Fruit fly (Drosophila melanogaster) whole organism, embryonic: Measurements from ENCODE around the gene CG7715.

Experiments
- CG10366 ChIP-seq: fragments of 200-800 bp; sonication (Bioruptor generic); IDR thresholded peaks from 2 replicates; pipeline ENCODE4 v1.3.6; 2022; ENCODE audit warnings: missing biosample characterization, missing genetic modification characterization
- CG11093 ChIP-seq: fragments of 200-800 bp; sonication (Bioruptor generic); IDR thresholded peaks from 3 replicates; pipeline ENCODE4 v1.3.6; 2022; ENCODE audit warnings: missing biosample characterization, missing genetic modification characterization
- CG11696 ChIP-seq: fragments of 200-800 bp; sonication (Bioruptor generic); IDR thresholded peaks from 2 replicates; pipeline ENCODE4 v1.3.6; 2022; ENCODE audit warnings: missing biosample characterization, missing genetic modification characterization
- CG11723 ChIP-seq: fragments of 200-800 bp; sonication (Bioruptor generic); optimal IDR thresholded peaks from 2 replicates; lab custom pipeline; 2017; ENCODE audit warnings: missing biosample characterization, mild to moderate bottlenecking, missing genetic modification characterization
- CG12219 ChIP-seq: fragments of 200-800 bp; sonication (Bioruptor generic); optimal IDR thresholded peaks from 3 replicates; lab custom pipeline; 2018; ENCODE audit warnings: missing biosample characterization, mild to moderate bottlenecking, missing genetic modification characterization
- CG12744 ChIP-seq: fragments of 200-800 bp; sonication (Bioruptor generic); optimal IDR thresholded peaks from 2 replicates; lab custom pipeline; 2016; ENCODE audit warnings: missing biosample characterization, missing genetic modification characterization
- CG14014 ChIP-seq: fragments of 200-800 bp; sonication (Bioruptor generic); IDR thresholded peaks from 2 replicates; pipeline ENCODE4 v1.3.6; 2022; ENCODE audit warnings: missing biosample characterization, missing genetic modification characterization
- CG15514 ChIP-seq: fragments of 200-800 bp; sonication (Bioruptor generic); optimal IDR thresholded peaks from 3 replicates; lab custom pipeline; 2017; ENCODE audit warnings: missing biosample characterization, missing genetic modification characterization, mild to moderate bottlenecking, moderate library complexity, missing genetic modification reagents
- CG18764 ChIP-seq: fragments of 200-800 bp; sonication (Bioruptor generic); optimal IDR thresholded peaks from 3 replicates; lab custom pipeline; 2016; ENCODE audit warnings: missing biosample characterization, missing genetic modification characterization
- CG3065 ChIP-seq: fragments of 200-800 bp; sonication (Bioruptor generic); optimal IDR thresholded peaks from 2 replicates; lab custom pipeline; 2016; ENCODE audit warnings: missing biosample characterization, missing genetic modification characterization
- CG31441 ChIP-seq: fragments of 200-800 bp; sonication (Bioruptor generic); IDR thresholded peaks from 2 replicates; pipeline ENCODE4 v1.3.6; 2022; ENCODE audit warnings: missing biosample characterization, missing genetic modification characterization
- CG3407 ChIP-seq: fragments of 200-800 bp; sonication (Bioruptor generic); optimal IDR thresholded peaks from 2 replicates; lab custom pipeline; 2018; ENCODE audit warnings: missing biosample characterization, mild to moderate bottlenecking, missing genetic modification characterization
- CG34224 ChIP-seq: fragments of 200-800 bp; sonication (Bioruptor generic); IDR thresholded peaks from 3 replicates; pipeline ENCODE4 v1.3.6; 2022; ENCODE audit warnings: missing biosample characterization, missing genetic modification characterization; ENCODE audit not compliant: partially characterized antibody
- CG4730 ChIP-seq: fragments of 200-800 bp; sonication (Bioruptor generic); IDR thresholded peaks from 2 replicates; pipeline ENCODE4 v1.3.6; 2022; ENCODE audit warnings: missing biosample characterization, missing genetic modification characterization
- CG6813 ChIP-seq: fragments of 200-800 bp; sonication (Bioruptor generic); optimal IDR thresholded peaks from 2 replicates; lab custom pipeline; 2017; ENCODE audit warnings: missing biosample characterization, missing genetic modification characterization, mild to moderate bottlenecking, moderate library complexity, missing genetic modification reagents
- CG6854 ChIP-seq: fragments of 200-800 bp; sonication (Bioruptor generic); optimal IDR thresholded peaks from 3 replicates; lab custom pipeline; 2017; ENCODE audit warnings: missing biosample characterization, mild to moderate bottlenecking, missing genetic modification characterization
- CG7987 ChIP-seq: fragments of 200-800 bp; sonication (Bioruptor generic); optimal IDR thresholded peaks from 2 replicates; lab custom pipeline; 2018; ENCODE audit warnings: missing biosample characterization, mild to moderate bottlenecking, missing genetic modification characterization, moderate library complexity
- CG8089 ChIP-seq: fragments of 200-800 bp; sonication (Bioruptor generic); optimal IDR thresholded peaks from 3 replicates; lab custom pipeline; 2016; ENCODE audit warnings: missing biosample characterization, missing genetic modification characterization
- Camta ChIP-seq: fragments of 200-800 bp; sonication (Bioruptor generic); optimal IDR thresholded peaks from 2 replicates; lab custom pipeline; 2016; ENCODE audit warnings: missing biosample characterization, missing genetic modification characterization
- CrebB ChIP-seq: fragments of 200-800 bp; sonication (Bioruptor generic); optimal IDR thresholded peaks from 3 replicates; lab custom pipeline; 2018; ENCODE audit warnings: missing biosample characterization, mild to moderate bottlenecking, missing genetic modification characterization
- Dek ChIP-seq: fragments of 200-800 bp; sonication (Bioruptor generic); optimal IDR thresholded peaks from 3 replicates; lab custom pipeline; 2019; ENCODE audit warnings: missing biosample characterization, mild to moderate bottlenecking, missing genetic modification characterization, moderate library complexity
- Drgx ChIP-seq: fragments of 200-800 bp; sonication (Bioruptor generic); IDR thresholded peaks from 2 replicates; pipeline ENCODE4 v1.3.6; 2022; ENCODE audit warnings: missing biosample characterization, missing genetic modification characterization
- E2f1 ChIP-seq: fragments of 200-800 bp; sonication (Bioruptor generic); IDR thresholded peaks from 2 replicates; pipeline ENCODE4 v1.3.6; 2022; ENCODE audit warnings: missing biosample characterization, missing genetic modification characterization
- Gsc ChIP-seq: fragments of 200-800 bp; sonication (Bioruptor generic); IDR thresholded peaks from 2 replicates; pipeline ENCODE4 v1.3.6; 2022; ENCODE audit warnings: missing biosample characterization, missing genetic modification characterization
- HmgZ ChIP-seq: fragments of 200-800 bp; sonication (Bioruptor generic); optimal IDR thresholded peaks from 2 replicates; lab custom pipeline; 2018; ENCODE audit warnings: missing biosample characterization, mild to moderate bottlenecking, missing genetic modification characterization
- Lim3 ChIP-seq: fragments of 200-800 bp; sonication (Bioruptor generic); IDR thresholded peaks from 2 replicates; pipeline ENCODE4 v1.3.6; 2022; ENCODE audit warnings: missing biosample characterization, missing genetic modification characterization
- Mad ChIP-seq: fragments of 200-800 bp; sonication (Bioruptor generic); optimal IDR thresholded peaks from 2 replicates; lab custom pipeline; 2016; ENCODE audit warnings: missing biosample characterization, missing genetic modification characterization
- Mrtf ChIP-seq: fragments of 200-800 bp; sonication (Bioruptor generic); IDR thresholded peaks from 3 replicates; pipeline ENCODE4 v1.3.6; 2022; ENCODE audit warnings: missing biosample characterization, missing genetic modification characterization
- Nf-YB ChIP-seq: fragments of 200-800 bp; sonication (Bioruptor generic); optimal IDR thresholded peaks from 3 replicates; lab custom pipeline; 2019; ENCODE audit warnings: missing biosample characterization, mild to moderate bottlenecking, missing genetic modification characterization, moderate library complexity
- Ravus ChIP-seq: fragments of 200-800 bp; sonication (Bioruptor generic); IDR thresholded peaks from 2 replicates; pipeline ENCODE4 v1.3.6; 2022; ENCODE audit warnings: missing biosample characterization, missing genetic modification characterization
- Ssrp ChIP-seq: fragments of 200-800 bp; sonication (Bioruptor generic); optimal IDR thresholded peaks from 2 replicates; lab custom pipeline; 2018; ENCODE audit warnings: missing biosample characterization, mild to moderate bottlenecking, missing genetic modification characterization, moderate library complexity
- Xrp1 ChIP-seq: fragments of 200-800 bp; sonication (Bioruptor generic); IDR thresholded peaks from 2 replicates; pipeline ENCODE4 v1.3.6; 2022; ENCODE audit warnings: missing biosample characterization, missing genetic modification characterization
- chinmo ChIP-seq: fragments of 200-800 bp; sonication (Bioruptor generic); IDR thresholded peaks from 4 replicates; pipeline ENCODE4 v1.3.6; 2022; ENCODE audit warnings: missing biosample characterization, missing genetic modification characterization; ENCODE audit not compliant: partially characterized antibody
- corto ChIP-seq: fragments of 200-800 bp; sonication (Bioruptor generic); optimal IDR thresholded peaks from 2 replicates; lab custom pipeline; 2016; ENCODE audit warnings: missing biosample characterization, mild to moderate bottlenecking, missing genetic modification characterization, moderate library complexity
- croc ChIP-seq: fragments of 200-800 bp; sonication (Bioruptor generic); conservative IDR thresholded peaks from 3 replicates; pipeline ENCODE4 v1.3.6; 2022; ENCODE audit warnings: missing biosample characterization, missing genetic modification characterization
- dimm ChIP-seq: fragments of 200-800 bp; sonication (Bioruptor generic); IDR thresholded peaks from 2 replicates; pipeline ENCODE4 v1.3.6; 2022; ENCODE audit warnings: missing biosample characterization, missing genetic modification characterization
- eyg ChIP-seq: fragments of 200-800 bp; sonication (Bioruptor generic); optimal IDR thresholded peaks from 3 replicates; lab custom pipeline; 2016; ENCODE audit warnings: missing biosample characterization, missing genetic modification characterization
- fd3F ChIP-seq: fragments of 200-800 bp; sonication (Bioruptor generic); optimal IDR thresholded peaks from 2 replicates; lab custom pipeline; 2018; ENCODE audit warnings: missing biosample characterization, mild to moderate bottlenecking, missing genetic modification characterization, moderate library complexity
- ftz-f1 ChIP-seq: fragments of 200-800 bp; sonication (Bioruptor generic); optimal IDR thresholded peaks from 2 replicates; lab custom pipeline; 2016; ENCODE audit warnings: missing biosample characterization, missing genetic modification characterization
- fu2 ChIP-seq: fragments of 200-800 bp; sonication (Bioruptor generic); optimal IDR thresholded peaks from 2 replicates; lab custom pipeline; 2016; ENCODE audit warnings: missing biosample characterization, missing genetic modification characterization
- hb ChIP-seq: fragments of 200-800 bp; sonication (Bioruptor generic); IDR thresholded peaks from 3 replicates; pipeline ENCODE4 v1.3.6; 2022; ENCODE audit warnings: missing biosample characterization, missing genetic modification characterization; ENCODE audit not compliant: partially characterized antibody
- kah ChIP-seq: fragments of 200-800 bp; sonication (Bioruptor generic); optimal IDR thresholded peaks from 2 replicates; lab custom pipeline; 2018; ENCODE audit warnings: missing biosample characterization, mild to moderate bottlenecking, missing genetic modification characterization
- lilli ChIP-seq: fragments of 200-800 bp; sonication (Bioruptor generic); optimal IDR thresholded peaks from 3 replicates; lab custom pipeline; 2016; ENCODE audit warnings: missing biosample characterization, missing genetic modification characterization
- mam ChIP-seq: fragments of 200-800 bp; sonication (Bioruptor generic); optimal IDR thresholded peaks from 3 replicates; lab custom pipeline; 2016; ENCODE audit warnings: missing biosample characterization, missing genetic modification characterization
- mirr ChIP-seq: fragments of 200-800 bp; sonication (Bioruptor generic); optimal IDR thresholded peaks from 3 replicates; lab custom pipeline; 2018; ENCODE audit warnings: missing biosample characterization, mild to moderate bottlenecking, missing genetic modification characterization
- nmo ChIP-seq: fragments of 200-800 bp; sonication (Bioruptor generic); optimal IDR thresholded peaks from 2 replicates; lab custom pipeline; 2018; ENCODE audit warnings: missing biosample characterization, mild to moderate bottlenecking, missing genetic modification characterization, moderate library complexity
- onecut ChIP-seq: fragments of 200-800 bp; sonication (Bioruptor generic); IDR thresholded peaks from 2 replicates; pipeline ENCODE4 v1.3.6; 2022; ENCODE audit warnings: missing biosample characterization, missing genetic modification characterization
- schlank ChIP-seq: fragments of 200-800 bp; sonication (Bioruptor generic); optimal IDR thresholded peaks from 2 replicates; lab custom pipeline; 2018; ENCODE audit warnings: missing biosample characterization, mild to moderate bottlenecking, missing genetic modification characterization
- so ChIP-seq: fragments of 200-800 bp; sonication (Bioruptor generic); IDR thresholded peaks from 3 replicates; pipeline ENCODE4 v1.3.6; 2022; ENCODE audit warnings: missing biosample characterization, missing genetic modification characterization
- stwl ChIP-seq: fragments of 200-800 bp; sonication (Bioruptor generic); optimal IDR thresholded peaks from 3 replicates; lab custom pipeline; 2018; ENCODE audit warnings: missing biosample characterization, mild to moderate bottlenecking, missing genetic modification characterization, moderate library complexity

The CG7715 gene

dm6 chr3R:18745961-18746468 is 17.7 kb upstream of the CG7715 start, which contains the start of the genes PGS1 and gwl (continued):
- TF ChIP-seq CG11696 (GFP tag; lab: Robert Waterston, UW) (peak; percentile 43; the same call in 1 of the 2 replicates), Gsc (GFP tag; lab: Robert Waterston, UW) (peak; percentile 12; the same call in 1 of the 2 replicates), CG12219 (GFP tag; lab: Kevin White, UChicago) (no peak), croc (GFP tag; lab: Robert Waterston, UW) (peak; percentile 62), Mad (GFP tag; lab: Kevin White, UChicago) (no peak), CG6854 (no peak), mam (GFP tag; lab: Kevin White, UChicago) (peak; percentile 67), CrebB (tag; lab: Kevin White, UChicago) (no peak), hb (GFP tag; lab: Robert Waterston, UW) (no peak), CG11723 (GFP tag; lab: Kevin White, UChicago) (no peak), chinmo (GFP tag; lab: Robert Waterston, UW) (no peak), Camta (GFP tag; lab: Kevin White, UChicago) (peak; percentile 44), Lim3 (no peak), CG3407 (GFP tag; lab: Kevin White, UChicago) (peak; percentile 35), CG3065 (GFP tag; lab: Kevin White, UChicago) (peak; percentile 43), CG12744 (peak; percentile 16), ftz-f1 (GFP tag; lab: Kevin White, UChicago) (no peak), CG6813 (no peak), E2f1 (GFP tag; lab: Robert Waterston, UW) (peak; percentile 77), corto (GFP tag; lab: Kevin White, UChicago) (no peak), Mrtf (GFP tag; lab: Robert Waterston, UW) (peak; percentile 52; the same call in 1 of the 3 replicates), CG7987 (GFP tag; lab: Kevin White, UChicago) (no peak), CG14014 (GFP tag; lab: Robert Waterston, UW) (peak; percentile 74), CG15514 (GFP tag; lab: Kevin White, UChicago) (peak; percentile 45), CG34224 (GFP tag; lab: Robert Waterston, UW) (0 out of 3 replicates have a peak, but pooled peaks have one; percentile 42), Ssrp (tag; lab: Kevin White, UChicago) (peak; percentile 79), kah (no peak), Drgx (GFP tag; lab: Robert Waterston, UW) (0 out of 2 replicates have a peak, but pooled peaks have one; percentile 37), Xrp1 (peak; percentile 82), CG18764 (GFP tag; lab: Kevin White, UChicago) (peak; percentile 65), CG8089 (no peak), Dek (tag; lab: Kevin White, UChicago) (peak; percentile 59), onecut (peak; percentile 18; the same call in 1 of the 2 replicates), CG31441 (GFP tag; lab: Robert Waterston, UW) (no peak; the same call in 1 of the 2 replicates), CG11093 (GFP tag; lab: Robert Waterston, UW) (peak; percentile 77; the same call in 2 of the 3 replicates), eyg (GFP tag; lab: Kevin White, UChicago) (no peak), fu2 (GFP tag; lab: Kevin White, UChicago) (peak; percentile 12), so (peak; percentile 73; the same call in 1 of the 3 replicates), fd3F (GFP tag; lab: Kevin White, UChicago) (peak; percentile 69), mirr (GFP tag; lab: Kevin White, UChicago) (no peak), stwl (tag; lab: Kevin White, UChicago) (peak; percentile 68), schlank (tag; lab: Kevin White, UChicago) (no peak), lilli (GFP tag; lab: Kevin White, UChicago) (no peak), HmgZ (tag; lab: Kevin White, UChicago) (peak; percentile 5), nmo (peak; percentile 88), CG4730 (GFP tag; lab: Robert Waterston, UW) (peak; percentile 81), Nf-YB (GFP tag; lab: Kevin White, UChicago) (no peak), Ravus (GFP tag; lab: Robert Waterston, UW) (peak; percentile 28; the same call in 1 of the 2 replicates), dimm (peak; percentile 42), CG10366 (GFP tag; lab: Robert Waterston, UW) (peak; percentile 70)
